Worm (Caenorhabditis elegans) whole organism, L2 larva: ENCODE data around the gene mcp-1.

Experiments used
- C34F6.9 ChIP-seq: fragments of 150-350 bp; optimal IDR thresholded peaks from 2 replicates; lab custom pipeline; 2014; ENCODE audit warnings: missing biosample characterization, missing genetic modification characterization
- F13H6.1 ChIP-seq: sonication (generic microtip); optimal IDR thresholded peaks from 2 replicates; lab custom pipeline; 2016; ENCODE audit warnings: missing genetic modification characterization, missing compliant biosample characterization
- R02D3.7 ChIP-seq: fragments of 150-350 bp; optimal IDR thresholded peaks from 2 replicates; lab custom pipeline; 2014; ENCODE audit warnings: missing biosample characterization, missing genetic modification characterization
- Y55F3AM.14 ChIP-seq: fragments of 200-800 bp; sonication (Bioruptor generic); optimal IDR thresholded peaks from 2 replicates; lab custom pipeline; 2018; ENCODE audit warnings: mild to moderate bottlenecking, missing genetic modification characterization, missing compliant biosample characterization
- alr-1 ChIP-seq: fragments of 150-350 bp; optimal IDR thresholded peaks from 2 replicates; lab custom pipeline; 2014; ENCODE audit warnings: missing biosample characterization, missing genetic modification characterization
- aly-2 ChIP-seq: fragments of 150-350 bp; optimal IDR thresholded peaks from 2 replicates; lab custom pipeline; 2014; ENCODE audit warnings: missing biosample characterization, missing genetic modification characterization
- blmp-1 ChIP-seq: sonication (generic microtip); optimal IDR thresholded peaks from 2 replicates; lab custom pipeline; 2017; ENCODE audit warnings: missing genetic modification characterization, mild to moderate bottlenecking, missing compliant biosample characterization, antibody characterized with exemption, moderate library complexity; ENCODE audit not compliant: insufficient read depth
- ceh-16 ChIP-seq: fragments of 150-350 bp; optimal IDR thresholded peaks from 2 replicates; lab custom pipeline; 2014; ENCODE audit warnings: missing biosample characterization, missing genetic modification characterization
- ceh-82 ChIP-seq: fragments of 150-350 bp; optimal IDR thresholded peaks from 2 replicates; lab custom pipeline; 2014; ENCODE audit warnings: missing biosample characterization, missing genetic modification characterization
- crh-2 ChIP-seq: sonication (generic microtip); optimal IDR thresholded peaks from 2 replicates; lab custom pipeline; 2017; ENCODE audit warnings: missing biosample characterization, missing genetic modification characterization
- dmd-4 ChIP-seq: sonication (generic microtip); optimal IDR thresholded peaks from 2 replicates; lab custom pipeline; 2017; ENCODE audit warnings: missing biosample characterization, missing genetic modification characterization
- egl-27 ChIP-seq: sonication (generic microtip); optimal IDR thresholded peaks from 3 replicates; lab custom pipeline; 2017; ENCODE audit warnings: missing biosample characterization, missing genetic modification reagents, missing genetic modification characterization
- elt-1 ChIP-seq: fragments of 150-350 bp; optimal IDR thresholded peaks from 2 replicates; lab custom pipeline; 2014; ENCODE audit warnings: missing biosample characterization, missing genetic modification characterization
- fos-1 ChIP-seq: fragments of 150-350 bp; optimal IDR thresholded peaks from 2 replicates; lab custom pipeline; 2014; ENCODE audit warnings: missing biosample characterization, missing genetic modification characterization
- gmeb-1 ChIP-seq: fragments of 150-350 bp; optimal IDR thresholded peaks from 2 replicates; lab custom pipeline; 2014; ENCODE audit warnings: missing biosample characterization, missing genetic modification characterization
- lin-11 ChIP-seq: fragments of 150-350 bp; sonication (generic microtip); optimal IDR thresholded peaks from 2 replicates; lab custom pipeline; 2014; ENCODE audit warnings: missing biosample characterization, missing genetic modification characterization, inconsistent platforms, mixed read lengths
- lin-13 ChIP-seq: fragments of 150-350 bp; optimal IDR thresholded peaks from 2 replicates; lab custom pipeline; 2014; ENCODE audit warnings: missing biosample characterization, missing genetic modification reagents, missing genetic modification characterization
- lin-39 ChIP-seq: fragments of 150-350 bp; optimal IDR thresholded peaks from 2 replicates; lab custom pipeline; 2014; ENCODE audit warnings: missing biosample characterization, missing genetic modification reagents, missing genetic modification characterization
- lsy-2 ChIP-seq, 2 experiments: fragments of 150-350 bp in 1 of 2; sonication (generic microtip) in 1 of 2; optimal IDR thresholded peaks; 2 replicates each; lab custom pipeline; 2014 to 2017; ENCODE audit warnings: missing biosample characterization in 2 of 2, missing genetic modification characterization in 2 of 2
- mab-5 ChIP-seq: fragments of 150-350 bp; optimal IDR thresholded peaks from 2 replicates; lab custom pipeline; 2014; ENCODE audit warnings: missing biosample characterization, missing genetic modification characterization
- mdl-1 ChIP-seq, 2 experiments: fragments of 150-350 bp in 1 of 2; sonication (generic microtip) in 1 of 2; optimal IDR thresholded peaks; 2 replicates each; lab custom pipeline; 2017; ENCODE audit warnings: missing biosample characterization in 2 of 2, missing genetic modification characterization in 2 of 2
- nhr-10 ChIP-seq: sonication (generic microtip); optimal IDR thresholded peaks from 2 replicates; lab custom pipeline; 2017; ENCODE audit warnings: missing biosample characterization, missing genetic modification characterization
- nhr-11 ChIP-seq: fragments of 150-350 bp; optimal IDR thresholded peaks from 2 replicates; lab custom pipeline; 2014; ENCODE audit warnings: missing biosample characterization, missing genetic modification characterization
- nhr-12 ChIP-seq: fragments of 150-350 bp; optimal IDR thresholded peaks from 2 replicates; lab custom pipeline; 2014; ENCODE audit warnings: missing biosample characterization, missing genetic modification characterization
- nhr-129 ChIP-seq: fragments of 150-350 bp; optimal IDR thresholded peaks from 2 replicates; lab custom pipeline; 2014; ENCODE audit warnings: missing biosample characterization, missing genetic modification characterization
- nhr-21 ChIP-seq: fragments of 150-350 bp; optimal IDR thresholded peaks from 2 replicates; lab custom pipeline; 2014; ENCODE audit warnings: missing biosample characterization, missing genetic modification characterization
- nhr-23 ChIP-seq: fragments of 150-350 bp; optimal IDR thresholded peaks from 2 replicates; lab custom pipeline; 2014; ENCODE audit warnings: missing biosample characterization, missing genetic modification reagents, missing genetic modification characterization
- nhr-25 ChIP-seq: fragments of 150-350 bp; sonication (generic microtip); optimal IDR thresholded peaks from 3 replicates; lab custom pipeline; 2014; ENCODE audit warnings: missing biosample characterization, missing genetic modification characterization
- nhr-6 ChIP-seq: fragments of 150-350 bp; optimal IDR thresholded peaks from 2 replicates; lab custom pipeline; 2014; ENCODE audit warnings: missing biosample characterization, missing genetic modification characterization
- nhr-77 ChIP-seq: fragments of 150-350 bp; optimal IDR thresholded peaks from 2 replicates; lab custom pipeline; 2014; ENCODE audit warnings: missing biosample characterization, missing genetic modification characterization
- peb-1 ChIP-seq: fragments of 150-350 bp; optimal IDR thresholded peaks from 2 replicates; lab custom pipeline; 2014; ENCODE audit warnings: missing biosample characterization, missing genetic modification characterization
- skn-1 ChIP-seq: sonication (generic microtip); optimal IDR thresholded peaks from 2 replicates; lab custom pipeline; 2017; ENCODE audit warnings: missing biosample characterization, missing genetic modification characterization
- sma-3 ChIP-seq: sonication (generic microtip); optimal IDR thresholded peaks from 2 replicates; lab custom pipeline; 2016; ENCODE audit warnings: missing genetic modification reagents, missing genetic modification characterization, missing compliant biosample characterization
- sma-9 ChIP-seq, 2 experiments: fragments of 150-350 bp in 1 of 2; sonication (generic microtip) in 1 of 2; optimal IDR thresholded peaks; 2 replicates each; lab custom pipeline; 2014 to 2016; ENCODE audit warnings: missing genetic modification characterization in 2 of 2, mild to moderate bottlenecking in 1 of 2, missing biosample characterization in 1 of 2, missing compliant biosample characterization in 1 of 2, missing genetic modification reagents in 1 of 2, moderate library complexity in 1 of 2
- snpc-4 ChIP-seq: fragments of 150-350 bp; optimal IDR thresholded peaks from 2 replicates; lab custom pipeline; 2014; ENCODE audit warnings: missing biosample characterization, missing genetic modification characterization
- unc-39 ChIP-seq: fragments of 150-350 bp; optimal IDR thresholded peaks from 2 replicates; lab custom pipeline; 2014; ENCODE audit warnings: missing biosample characterization, missing genetic modification characterization
- unc-55 ChIP-seq: fragments of 150-350 bp; sonication (generic microtip); optimal IDR thresholded peaks from 3 replicates; lab custom pipeline; 2014; ENCODE audit warnings: missing biosample characterization, missing genetic modification reagents, missing genetic modification characterization
- unc-62 ChIP-seq: fragments of 150-350 bp; optimal IDR thresholded peaks from 2 replicates; lab custom pipeline; 2014; ENCODE audit warnings: missing biosample characterization, missing genetic modification reagents, missing genetic modification characterization
- zag-1 ChIP-seq: fragments of 150-350 bp; optimal IDR thresholded peaks from 2 replicates; lab custom pipeline; 2014; ENCODE audit warnings: missing biosample characterization, missing genetic modification characterization
- ztf-11 ChIP-seq: sonication (generic microtip); optimal IDR thresholded peaks from 2 replicates; lab custom pipeline; 2017; ENCODE audit warnings: missing biosample characterization, missing genetic modification characterization
- ztf-4 ChIP-seq: fragments of 150-350 bp; optimal IDR thresholded peaks from 2 replicates; lab custom pipeline; 2014; ENCODE audit warnings: missing biosample characterization, missing genetic modification characterization

The mcp-1 gene

DNA sequence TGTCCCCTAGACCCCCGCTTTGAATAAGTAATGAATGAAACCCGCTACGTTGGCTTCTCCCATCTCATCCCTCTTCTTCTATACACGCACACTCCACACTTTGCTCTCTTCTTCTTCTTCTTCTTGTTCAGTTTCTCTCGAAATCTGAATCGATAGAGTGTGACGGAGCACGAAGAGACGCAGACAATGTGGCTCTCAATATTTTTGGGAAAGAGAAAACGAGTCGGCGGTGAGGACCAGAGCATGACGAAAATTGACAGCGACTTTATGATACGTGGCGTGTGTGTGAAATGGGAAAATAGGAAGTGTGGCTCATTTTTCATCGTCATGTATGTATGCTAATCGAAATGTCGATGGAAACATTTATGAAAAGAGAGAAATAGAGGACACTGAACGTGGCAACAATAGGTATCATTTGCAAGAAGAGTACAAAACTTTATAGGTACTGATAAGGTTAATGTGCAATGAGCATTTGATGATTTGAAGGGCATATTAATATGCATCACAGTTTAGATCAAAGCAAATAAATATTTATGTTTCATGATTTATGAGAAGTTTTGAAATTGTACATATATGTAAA lies 30.0 kb downstream of the mcp-1 start (continued):
- TF ChIP-seq sma-9 (GFP tag; optimal IDR thresholded peaks at IDR 0.05; lab: Kevin White, UChicago) (peak; percentile 2), sma-9 (tag; optimal IDR thresholded peaks at IDR 0.05; lab: Kevin White, UChicago) (no peak), zag-1 (tag; lab: Kevin White, UChicago) (peak; percentile 80)
- TF ChIP-seq, all 48 proteins: peak for 13

- TF ChIP-seq ceh-82 (no peak), nhr-25 (tag; lab: Kevin White, UChicago) (no peak), nhr-77 (tag; lab: Kevin White, UChicago) (no peak), fos-1 (tag; lab: Kevin White, UChicago) (no peak), lin-39 (tag; lab: Kevin White, UChicago) (no peak), ztf-4 (tag; lab: Kevin White, UChicago) (no peak), gmeb-1 (tag; lab: Kevin White, UChicago) (no peak), nhr-11 (tag; lab: Kevin White, UChicago) (no peak), nhr-6 (tag; lab: Kevin White, UChicago) (no peak), ztf-11 (no peak), sma-9 (GFP tag; optimal IDR thresholded peaks at IDR 0.05; lab: Kevin White, UChicago) (no peak), sma-9 (tag; optimal IDR thresholded peaks at IDR 0.05; lab: Kevin White, UChicago) (no peak), ceh-16 (no peak), blmp-1 (tag; lab: Kevin White, UChicago) (no peak), unc-62 (GFP tag; lab: Kevin White, UChicago) (no peak), nhr-23 (tag; lab: Kevin White, UChicago) (no peak), aly-2 (tag; lab: Kevin White, UChicago) (no peak), egl-27 (no peak), nhr-129 (no peak), lsy-2 (tag; optimal IDR thresholded peaks at IDR 0.05; lab: Kevin White, UChicago) (no peak)
Measured at ce11 chrV:5995598-5995997, 34.0 kb downstream of the mcp-1 start.

DNA sequence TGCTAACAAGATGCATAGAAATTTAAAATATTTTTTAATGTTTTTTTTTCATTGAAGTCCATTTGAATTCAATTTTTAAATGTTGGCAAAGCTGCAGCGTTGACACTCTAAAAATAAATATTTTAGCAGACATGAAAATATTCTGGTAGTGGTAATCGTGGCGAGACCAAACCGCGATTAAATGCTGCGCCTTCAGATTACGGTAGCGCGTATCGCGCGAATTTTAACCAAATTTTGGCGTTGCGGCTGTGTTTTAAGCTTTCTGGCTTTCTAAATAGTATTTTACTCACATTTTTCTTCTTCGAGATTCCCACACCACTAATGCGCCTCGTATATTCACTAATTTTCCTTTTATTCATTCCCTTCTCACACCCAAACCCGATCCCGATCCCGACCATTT lies 34.5 kb downstream of the mcp-1 start, which contains the start of gene cpg-4:
cpg-4 (plus strand) TSS at position 303 of the 400 bp plus-strand sequence.
- TF ChIP-seq mab-5 (tag; lab: Kevin White, UChicago): no peak
- TF ChIP-seq fos-1 (tag; lab: Kevin White, UChicago): no peak
- no peak for TF ChIP-seq nhr-21 (tag; lab: Kevin White, UChicago)
- no peak for TF ChIP-seq mdl-1 (tag; optimal IDR thresholded peaks at IDR 0.05; lab: Kevin White, UChicago)
- TF ChIP-seq alr-1 (tag; lab: Kevin White, UChicago): no peak
- no peak for TF ChIP-seq nhr-25 (tag; lab: Kevin White, UChicago)
- TF ChIP-seq nhr-129: no peak
- TF ChIP-seq F13H6.1 (tag; lab: Kevin White, UChicago): no peak

DNA sequence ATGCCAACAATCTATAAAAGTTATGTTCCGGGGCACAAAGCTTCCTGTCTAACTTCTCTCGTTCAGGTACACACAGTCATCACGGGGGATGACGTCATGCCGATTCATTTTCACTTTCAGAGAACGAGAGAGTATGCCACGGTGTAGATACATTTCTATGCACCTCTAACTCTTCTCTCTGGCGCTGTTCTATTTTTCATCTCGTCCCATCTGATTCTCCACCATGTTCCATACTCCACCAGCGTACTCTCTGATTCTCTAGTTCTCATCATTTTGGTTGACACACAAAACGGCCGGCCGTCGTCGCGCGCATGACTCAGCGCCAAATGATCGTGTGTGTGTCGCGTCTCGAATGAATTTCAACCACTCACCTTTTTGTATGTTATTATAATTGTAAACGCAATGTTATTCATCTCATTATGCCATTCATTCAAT lies 38.8 kb downstream of the mcp-1 start:
- TF ChIP-seq mab-5 (tag; lab: Kevin White, UChicago): no peak
- TF ChIP-seq mdl-1 (tag; optimal IDR thresholded peaks at IDR 0.05; lab: Kevin White, UChicago): peak; percentile 83 to 87
- TF ChIP-seq skn-1 (tag; lab: Kevin White, UChicago): no peak
- TF ChIP-seq peb-1 (tag; lab: Kevin White, UChicago): peak; percentile 32
- peak; percentile 9 for TF ChIP-seq nhr-11 (tag; lab: Kevin White, UChicago)
- TF ChIP-seq dmd-4 (tag; lab: Kevin White, UChicago): no peak
- TF ChIP-seq crh-2 (tag; lab: Kevin White, UChicago): peak; percentile 98
- TF ChIP-seq nhr-25 (tag; lab: Kevin White, UChicago): peak; percentile 95
- TF ChIP-seq unc-62 (GFP tag; lab: Kevin White, UChicago): peak; percentile 91
- peak; percentile 61 for TF ChIP-seq nhr-10 (tag; lab: Kevin White, UChicago)
- TF ChIP-seq nhr-21 (tag; lab: Kevin White, UChicago): peak; percentile 96
- no peak for TF ChIP-seq unc-39
- peak; percentile 7 for TF ChIP-seq ceh-82
- TF ChIP-seq aly-2 (tag; lab: Kevin White, UChicago): no peak
- peak; percentile 96 for TF ChIP-seq nhr-129
- TF ChIP-seq elt-1 (tag; lab: Kevin White, UChicago): no peak
- TF ChIP-seq F13H6.1 (tag; lab: Kevin White, UChicago): peak; percentile 97
- peak; percentile 73 to 91 for TF ChIP-seq lsy-2 (tag; optimal IDR thresholded peaks at IDR 0.05; lab: Kevin White, UChicago)
- peak; percentile 95 for TF ChIP-seq C34F6.9
- TF ChIP-seq nhr-12 (tag; lab: Kevin White, UChicago): peak; percentile 10
- peak; percentile 97 for TF ChIP-seq ztf-4 (tag; lab: Kevin White, UChicago)
- TF ChIP-seq ceh-16: peak; percentile 80
- TF ChIP-seq blmp-1 (tag; lab: Kevin White, UChicago): peak; percentile 100
- TF ChIP-seq snpc-4: peak; percentile 62
- TF ChIP-seq alr-1 (tag; lab: Kevin White, UChicago): peak; percentile 55
- TF ChIP-seq lin-13: peak; percentile 67
- TF ChIP-seq sma-3: peak; percentile 97
- TF ChIP-seq lin-11 (tag; lab: Kevin White, UChicago): peak; percentile 67
- peak; percentile 99 for TF ChIP-seq sma-9 (GFP tag; optimal IDR thresholded peaks at IDR 0.05; lab: Kevin White, UChicago)
- TF ChIP-seq sma-9 (tag; optimal IDR thresholded peaks at IDR 0.05; lab: Kevin White, UChicago): no peak
- TF ChIP-seq nhr-6 (tag; lab: Kevin White, UChicago): peak; percentile 97
- no peak for TF ChIP-seq ztf-11
- TF ChIP-seq nhr-23 (tag; lab: Kevin White, UChicago): no peak
- no peak for TF ChIP-seq lin-39 (tag; lab: Kevin White, UChicago)
- peak; percentile 90 for TF ChIP-seq unc-55 (GFP tag; lab: Kevin White, UChicago)
- no peak for TF ChIP-seq R02D3.7 (tag; lab: Kevin White, UChicago)
- TF ChIP-seq egl-27: peak; percentile 95
- peak; percentile 71 for TF ChIP-seq nhr-77 (tag; lab: Kevin White, UChicago)
- peak; percentile 72 for TF ChIP-seq gmeb-1 (tag; lab: Kevin White, UChicago)
- peak; percentile 92 for TF ChIP-seq Y55F3AM.14 (GFP tag; lab: Kevin White, UChicago)
